Worm (Caenorhabditis elegans) whole organism, young adult: Measurements from ENCODE around the gene F49E8.8.

Experiments
- B0336.3 ChIP-seq: fragments of 200-800 bp; sonication (Bioruptor generic); IDR thresholded peaks from 2 replicates; pipeline ENCODE4 v1.3.6; 2022; ENCODE audit warnings: missing genetic modification characterization, missing compliant biosample characterization
- F49E8.2 ChIP-seq: sonication (generic microtip); optimal IDR thresholded peaks from 3 replicates; lab custom pipeline; 2017; ENCODE audit warnings: missing genetic modification characterization, mild to moderate bottlenecking, missing compliant biosample characterization, antibody characterized with exemption, moderate library complexity; ENCODE audit not compliant: insufficient read depth
- F52B5.7 ChIP-seq: sonication (generic microtip); optimal IDR thresholded peaks from 2 replicates; lab custom pipeline; 2016; ENCODE audit warnings: mild to moderate bottlenecking, missing genetic modification characterization, missing compliant biosample characterization
- akir-1 ChIP-seq: fragments of 200-800 bp; sonication (Bioruptor generic); optimal IDR thresholded peaks from 2 replicates; lab custom pipeline; 2018; ENCODE audit warnings: mild to moderate bottlenecking, missing genetic modification characterization, moderate library complexity, missing compliant biosample characterization
- ceh-100 ChIP-seq: fragments of 200-800 bp; sonication (Bioruptor generic); IDR thresholded peaks from 2 replicates; pipeline ENCODE4 v1.3.6; 2022; ENCODE audit warnings: missing genetic modification reagents, missing genetic modification characterization, missing compliant biosample characterization
- unc-130 ChIP-seq: sonication (generic microtip); optimal IDR thresholded peaks from 2 replicates; lab custom pipeline; 2016; ENCODE audit warnings: missing genetic modification reagents, missing genetic modification characterization, missing compliant biosample characterization
- zfh-2 ChIP-seq: fragments of 200-800 bp; sonication (Bioruptor generic); conservative IDR thresholded peaks from 2 replicates; pipeline ENCODE4 v1.3.6; 2022; ENCODE audit warnings: missing genetic modification reagents, missing genetic modification characterization, missing compliant biosample characterization

The F49E8.8 gene

DNA sequence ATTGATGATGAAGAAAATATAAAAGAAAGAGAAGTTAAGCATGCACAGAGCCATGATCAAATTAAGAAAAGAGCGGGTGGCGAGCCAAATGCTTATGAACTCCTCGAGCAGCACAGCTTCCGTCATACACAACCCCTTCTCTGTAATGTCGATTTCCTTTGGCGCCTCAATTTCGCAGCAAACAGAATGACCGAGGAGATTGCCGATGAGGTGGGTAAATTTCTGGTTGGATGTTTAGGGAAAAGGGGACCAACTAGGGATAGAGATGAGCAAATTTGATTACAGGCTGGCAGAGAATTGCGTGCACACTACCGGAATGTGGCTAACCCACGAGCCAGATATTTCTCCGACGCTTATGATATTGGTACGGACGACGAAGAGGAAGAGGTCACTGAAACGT is 49.0 kb downstream of the F49E8.8 start:
- no peak for TF ChIP-seq B0336.3 (GFP tag; lab: Robert Waterston, UW)
- no peak for TF ChIP-seq unc-130
- 0 out of 2 replicates have a peak, but pooled peaks have one; percentile 8 for TF ChIP-seq zfh-2 (GFP tag; lab: Robert Waterston, UW)
- no peak for TF ChIP-seq F52B5.7 (tag; lab: Kevin White, UChicago)
- no peak for TF ChIP-seq F49E8.2
- TF ChIP-seq akir-1 (GFP tag; lab: Kevin White, UChicago), result no peak
- no peak for TF ChIP-seq ceh-100
- TF ChIP-seq, all 124 proteins: peak for 1
